Worm (Caenorhabditis elegans): ENCODE measurements around the gene lec-2.
A peak's percentile ranks its signal among the peaks of the same experiment; 100 is the strongest.

Gene lec-2

DNA sequence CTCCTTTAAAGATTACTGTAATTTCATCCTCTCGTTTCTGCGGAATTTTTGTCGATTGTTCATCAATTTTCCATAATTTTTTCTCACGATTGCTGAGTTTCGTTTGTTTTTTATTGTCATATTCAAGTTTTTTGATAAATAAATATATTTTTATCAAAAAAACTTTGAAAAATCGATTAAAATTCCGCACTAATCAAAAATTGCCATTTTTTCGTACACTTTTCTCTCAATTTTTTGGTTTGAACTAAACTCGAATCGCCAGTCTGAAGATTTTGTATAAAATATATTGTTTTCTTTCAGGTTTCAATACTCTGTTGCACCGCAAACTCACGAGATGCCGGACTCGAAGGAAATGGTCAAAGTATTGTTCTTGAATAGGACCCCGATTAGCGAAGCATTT lies 24.9 kb upstream of the lec-2 start, which contains the start of gene ogr-2:
Gene ogr-2 (plus strand): TSS at position 301 of the 400 bp plus-strand sequence.
- TF ChIP-seq vab-7 (GFP tag; IDR thresholded peaks at IDR 0.05) (no peak), gei-8 (GFP tag; optimal IDR thresholded peaks at IDR 0.05) (no peak), mep-1 (tag; optimal IDR thresholded peaks at IDR 0.05) (no peak), lin-1 (GFP tag; IDR thresholded peaks at IDR 0.05) (no peak), F44E2.7 (GFP tag; IDR thresholded peaks at IDR 0.05) (no peak), hif-1 (tag; optimal IDR thresholded peaks at IDR 0.05) (no peak), ama-1 (optimal IDR thresholded peaks at IDR 0.05) (no peak), ztf-7 (tag; optimal IDR thresholded peaks at IDR 0.05) (no peak), egl-43 (GFP tag; IDR thresholded peaks at IDR 0.05) (no peak), pha-4 (GFP tag; IDR thresholded peaks at IDR 0.05) (no peak), pha-4 (tag; optimal IDR thresholded peaks at IDR 0.05) (no peak), nhr-102 (tag; optimal IDR thresholded peaks at IDR 0.05) (no peak), ZK337.2 (GFP tag; IDR thresholded peaks at IDR 0.05) (no peak), D1046.2 (GFP tag; IDR thresholded peaks at IDR 0.05) (no peak), ces-1 (GFP tag; optimal IDR thresholded peaks at IDR 0.05) (no peak), tra-1 (GFP tag; IDR thresholded peaks at IDR 0.05) (no peak), dpl-1 (GFP tag; optimal IDR thresholded peaks at IDR 0.05) (no peak), dmd-8 (GFP tag; IDR thresholded peaks at IDR 0.05) (no peak)

DNA sequence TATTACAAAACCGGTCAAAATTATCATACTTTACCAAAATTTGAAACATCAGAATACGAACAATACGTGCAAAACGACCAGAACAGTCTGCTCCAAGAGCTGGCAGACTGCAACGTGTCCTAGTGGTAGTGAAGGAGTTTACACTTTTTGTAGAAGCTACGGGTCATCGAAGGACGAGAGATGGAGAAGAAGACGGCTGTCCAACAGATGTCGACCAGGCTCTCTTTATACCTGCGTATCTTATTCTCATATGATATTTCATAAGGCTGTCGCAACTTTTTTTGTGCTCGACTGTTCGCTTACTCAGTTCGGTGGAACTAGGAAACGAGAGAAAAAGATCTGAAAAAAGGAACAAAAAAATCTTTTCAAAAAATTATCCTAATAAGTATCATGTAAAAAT lies 23.8 kb upstream of the lec-2 start, which contains the start of gene let-268:
Gene let-268 (minus strand): TSS at position 182 of the 400 bp plus-strand sequence.
- TF ChIP-seq ceh-82 (tag; optimal IDR thresholded peaks at IDR 0.05), result no peak
- no peak for TF ChIP-seq skn-1 (tag; optimal IDR thresholded peaks at IDR 0.05)
- TF ChIP-seq hlh-11 (tag; optimal IDR thresholded peaks at IDR 0.05), result peak; percentile 12
- TF ChIP-seq lim-7 (GFP tag; IDR thresholded peaks at IDR 0.05), result no peak
- no peak for TF ChIP-seq nhr-77 (tag; optimal IDR thresholded peaks at IDR 0.05)
- TF ChIP-seq ceh-62 (tag; optimal IDR thresholded peaks at IDR 0.05), result no peak
- TF ChIP-seq T20F7.1 (GFP tag; optimal IDR thresholded peaks at IDR 0.05), result no peak
- no peak for TF ChIP-seq sdz-12 (GFP tag; optimal IDR thresholded peaks at IDR 0.05)
- TF ChIP-seq aha-1 (tag), result peak; percentile 7
- no peak for TF ChIP-seq saeg-2 (GFP tag; IDR thresholded peaks at IDR 0.05)
- TF ChIP-seq Y75B8A.6 (GFP tag; IDR thresholded peaks at IDR 0.05), result no peak
- TF ChIP-seq Y5F2A.4 (GFP tag; optimal IDR thresholded peaks at IDR 0.05), result no peak
- no peak for TF ChIP-seq nhr-11 (tag; optimal IDR thresholded peaks at IDR 0.05)
- no peak for TF ChIP-seq nhr-41 (GFP tag; IDR thresholded peaks at IDR 0.05)
- no peak for TF ChIP-seq lin-39 (tag; optimal IDR thresholded peaks at IDR 0.05)
- no peak for TF ChIP-seq mxl-3 (GFP tag; optimal IDR thresholded peaks at IDR 0.05)
- TF ChIP-seq egl-27 (tag; optimal IDR thresholded peaks at IDR 0.05), result no peak
- no peak for TF ChIP-seq nhr-237 (tag; optimal IDR thresholded peaks at IDR 0.05)
- no peak for TF ChIP-seq nhr-111 (GFP tag; optimal IDR thresholded peaks at IDR 0.05)
- no peak for TF ChIP-seq dmd-9 (GFP tag; IDR thresholded peaks at IDR 0.05)
- no peak for TF ChIP-seq daf-8 (GFP tag; IDR thresholded peaks at IDR 0.05)
- TF ChIP-seq nhr-25 (tag; optimal IDR thresholded peaks at IDR 0.05; ENCODE audit: borderline replicate concordance, insufficient read depth), result no peak
- no peak for TF ChIP-seq mes-2 (tag; optimal IDR thresholded peaks at IDR 0.05; ENCODE audit: poor library complexity, severe bottlenecking)
- TF ChIP-seq ZK337.2 (GFP tag; IDR thresholded peaks at IDR 0.05), result no peak
- TF ChIP-seq F49E8.2 (tag; optimal IDR thresholded peaks at IDR 0.05; ENCODE audit: borderline replicate concordance), result no peak
- TF ChIP-seq hif-1 (tag; optimal IDR thresholded peaks at IDR 0.05), result peak in 1 of 2 experiments; percentile 40
